Worm (Caenorhabditis elegans): ENCODE results near the gene Y22F5A.11.

ce11 chrV:10276038-10276437, 592 bp upstream of the Y22F5A.11 start:
- TF ChIP-seq flt-1 (GFP tag; IDR thresholded peaks at IDR 0.05) (no peak), tab-1 (GFP tag; IDR thresholded peaks at IDR 0.05) (no peak), ref-1 (GFP tag; conservative IDR thresholded peaks at IDR 0.05) (no peak), med-1 (GFP tag; optimal IDR thresholded peaks at IDR 0.05; ENCODE audit: insufficient read depth) (no peak), ztf-29 (GFP tag; IDR thresholded peaks at IDR 0.05) (no peak), cog-1 (tag; optimal IDR thresholded peaks at IDR 0.05) (no peak), klf-2 (GFP tag; conservative IDR thresholded peaks at IDR 0.05) (no peak), T22C8.4 (GFP tag; IDR thresholded peaks at IDR 0.05) (no peak)

Data from whole organism, midembryonic.